Fruit fly (Drosophila melanogaster) Kc167 (cell line): ENCODE results near the gene CG31975.

Experiments
- Sin3A ChIP-seq: fragments of >200 bp; optimal IDR thresholded peaks from 2 replicates; lab custom pipeline; 2018; ENCODE audit warnings: missing external identifiers
- insv ChIP-seq: fragments of >200 bp; optimal IDR thresholded peaks from 3 replicates; lab custom pipeline; 2018; ENCODE audit warnings: missing external identifiers

dm6 chr2L:175727-176126 lies 34.9 kb upstream of the CG31975 start:
- TF ChIP-seq insv (lab: Kevin White, UChicago) (no peak), Sin3A (lab: Kevin White, UChicago) (no peak)
